Worm (Caenorhabditis elegans) whole organism, young adult: ENCODE results near the gene F53C3.11.

Experiments used
- B0035.1 ChIP-seq: sonication (generic microtip); optimal IDR thresholded peaks from 2 replicates; lab custom pipeline; 2016; ENCODE audit warnings: missing genetic modification characterization, mild to moderate bottlenecking, missing compliant biosample characterization, missing genotype, missing genetic modification reagents
- F23B12.7 ChIP-seq: sonication (generic microtip); optimal IDR thresholded peaks from 2 replicates; lab custom pipeline; 2017; ENCODE audit warnings: missing genetic modification characterization, mild to moderate bottlenecking, missing compliant biosample characterization, antibody characterized with exemption, moderate library complexity; ENCODE audit not compliant: insufficient read depth
- F57C9.4 ChIP-seq: sonication (generic microtip); optimal IDR thresholded peaks from 2 replicates; lab custom pipeline; 2017; ENCODE audit warnings: mild to moderate bottlenecking, missing genetic modification characterization, missing compliant biosample characterization
- T26A5.8 ChIP-seq: sonication (generic microtip); optimal IDR thresholded peaks from 2 replicates; lab custom pipeline; 2016; ENCODE audit warnings: missing genetic modification characterization, missing compliant biosample characterization
- Y53F4B.3 ChIP-seq: fragments of 200-800 bp; sonication (Bioruptor generic); IDR thresholded peaks from 2 replicates; pipeline ENCODE4 v1.3.6; 2022; ENCODE audit warnings: missing genetic modification reagents, missing genetic modification characterization, missing compliant biosample characterization
- Y56A3A.18 ChIP-seq: fragments of 200-800 bp; sonication (Bioruptor generic); IDR thresholded peaks from 2 replicates; pipeline ENCODE4 v1.3.6; 2022; ENCODE audit warnings: missing genetic modification reagents, missing genetic modification characterization, missing compliant biosample characterization
- aptf-3 ChIP-seq: fragments of 200-800 bp; sonication (Bioruptor generic); IDR thresholded peaks from 2 replicates; pipeline ENCODE4 v1.3.6; 2022; ENCODE audit warnings: missing genetic modification characterization, missing compliant biosample characterization
- athp-1 ChIP-seq: sonication (generic microtip); optimal IDR thresholded peaks from 2 replicates; lab custom pipeline; 2017; ENCODE audit warnings: mild to moderate bottlenecking, missing genetic modification characterization, missing compliant biosample characterization
- attf-6 ChIP-seq: fragments of 200-800 bp; sonication (Bioruptor generic); IDR thresholded peaks from 2 replicates; pipeline ENCODE4 v1.3.6; 2022; ENCODE audit warnings: missing genetic modification reagents, missing genetic modification characterization, missing compliant biosample characterization
- bed-1 ChIP-seq: fragments of 200-800 bp; sonication (Bioruptor generic); IDR thresholded peaks from 2 replicates; pipeline ENCODE4 v1.3.6; 2022; ENCODE audit warnings: missing genetic modification reagents, missing genetic modification characterization, missing compliant biosample characterization
- ccch-3 ChIP-seq: fragments of 200-800 bp; sonication (Bioruptor generic); optimal IDR thresholded peaks from 2 replicates; lab custom pipeline; 2018; ENCODE audit warnings: mild to moderate bottlenecking, missing genetic modification characterization, missing compliant biosample characterization
- cebp-1 ChIP-seq, 2 experiments: fragments of 200-800 bp in 1 of 2; sonication (Bioruptor generic) in 1 of 2; sonication (generic microtip) in 1 of 2; IDR thresholded peaks in 1 of 2; optimal IDR thresholded peaks in 1 of 2; 2 replicates each; pipeline versions ENCODE4 v1.3.6 to Lab custom; 2017 to 2022; ENCODE audit warnings: missing compliant biosample characterization in 2 of 2, missing genetic modification characterization in 2 of 2, mild to moderate bottlenecking in 1 of 2, missing genetic modification reagents in 1 of 2, moderate library complexity in 1 of 2
- ceh-100 ChIP-seq: fragments of 200-800 bp; sonication (Bioruptor generic); IDR thresholded peaks from 2 replicates; pipeline ENCODE4 v1.3.6; 2022; ENCODE audit warnings: missing genetic modification reagents, missing genetic modification characterization, missing compliant biosample characterization
- ceh-27 ChIP-seq: fragments of 200-800 bp; sonication (Bioruptor generic); optimal IDR thresholded peaks from 2 replicates; lab custom pipeline; 2018; ENCODE audit warnings: mild to moderate bottlenecking, missing genetic modification characterization, moderate library complexity, missing compliant biosample characterization
- ceh-40 ChIP-seq: fragments of 200-800 bp; sonication (Bioruptor generic); IDR thresholded peaks from 2 replicates; pipeline ENCODE4 v1.3.6; 2022; ENCODE audit warnings: missing genetic modification characterization, missing compliant biosample characterization
- die-1 ChIP-seq: sonication (generic microtip); optimal IDR thresholded peaks from 2 replicates; lab custom pipeline; 2016; ENCODE audit warnings: missing genotype, mild to moderate bottlenecking, missing genetic modification characterization, missing compliant biosample characterization
- dpl-1 ChIP-seq: fragments of 150-350 bp; optimal IDR thresholded peaks from 2 replicates; lab custom pipeline; 2014; ENCODE audit warnings: missing biosample characterization, missing genetic modification reagents, missing genetic modification characterization
- egrh-3 ChIP-seq: fragments of 200-800 bp; sonication (Bioruptor generic); IDR thresholded peaks from 2 replicates; pipeline ENCODE4 v1.3.6; 2022; ENCODE audit warnings: missing genetic modification reagents, missing genetic modification characterization, missing compliant biosample characterization
- him-1 ChIP-seq: sonication (generic microtip); optimal IDR thresholded peaks from 2 replicates; lab custom pipeline; 2016; ENCODE audit warnings: missing genotype, missing genetic modification reagents, missing genetic modification characterization, missing compliant biosample characterization
- hrde-1 ChIP-seq: sonication (generic microtip); optimal IDR thresholded peaks from 2 replicates; lab custom pipeline; 2016; ENCODE audit warnings: missing genetic modification characterization, mild to moderate bottlenecking, missing compliant biosample characterization, moderate library complexity, missing genotype, missing genetic modification reagents, borderline replicate concordance
- lag-1 ChIP-seq: fragments of 200-800 bp; sonication (Bioruptor generic); IDR thresholded peaks from 2 replicates; pipeline ENCODE4 v1.3.6; 2022; ENCODE audit warnings: missing genetic modification reagents, missing genetic modification characterization, missing compliant biosample characterization
- let-526 ChIP-seq: fragments of 200-800 bp; sonication (Bioruptor generic); IDR thresholded peaks from 2 replicates; pipeline ENCODE4 v1.3.6; 2022; ENCODE audit warnings: missing genetic modification reagents, missing genetic modification characterization, missing compliant biosample characterization
- mcd-1 ChIP-seq: fragments of 200-800 bp; sonication (Bioruptor generic); IDR thresholded peaks from 2 replicates; pipeline ENCODE4 v1.3.6; 2022; ENCODE audit warnings: missing genetic modification reagents, missing genetic modification characterization, missing compliant biosample characterization
- nfya-1 ChIP-seq: sonication (generic microtip); optimal IDR thresholded peaks from 2 replicates; lab custom pipeline; 2017; ENCODE audit warnings: antibody characterized with exemption, missing compliant biosample characterization, missing genetic modification characterization, borderline replicate concordance; ENCODE audit not compliant: insufficient read depth
- nhr-80 ChIP-seq: sonication (generic microtip); optimal IDR thresholded peaks from 2 replicates; lab custom pipeline; 2016; ENCODE audit warnings: missing genetic modification characterization, missing compliant biosample characterization
- repo-1 ChIP-seq: sonication (generic microtip); optimal IDR thresholded peaks from 2 replicates; lab custom pipeline; 2017; ENCODE audit warnings: mild to moderate bottlenecking, missing genetic modification characterization, missing compliant biosample characterization
- snpc-1.1 ChIP-seq: sonication (generic microtip); optimal IDR thresholded peaks from 2 replicates; lab custom pipeline; 2017; ENCODE audit warnings: missing genetic modification characterization, mild to moderate bottlenecking, missing compliant biosample characterization, antibody characterized with exemption, moderate library complexity, missing genotype, missing genetic modification reagents; ENCODE audit not compliant: insufficient read depth
- snpc-3.4 ChIP-seq: sonication (generic microtip); optimal IDR thresholded peaks from 2 replicates; lab custom pipeline; 2017; ENCODE audit warnings: missing genetic modification characterization, mild to moderate bottlenecking, missing compliant biosample characterization, antibody characterized with exemption, moderate library complexity, missing genotype, missing genetic modification reagents
- somi-1 ChIP-seq: fragments of 200-800 bp; sonication (Bioruptor generic); optimal IDR thresholded peaks from 2 replicates; lab custom pipeline; 2018; ENCODE audit warnings: mild to moderate bottlenecking, missing genetic modification characterization, missing compliant biosample characterization
- sptf-2 ChIP-seq: fragments of 200-800 bp; sonication (Bioruptor generic); optimal IDR thresholded peaks from 2 replicates; lab custom pipeline; 2018; ENCODE audit warnings: mild to moderate bottlenecking, missing genetic modification characterization, missing compliant biosample characterization
- tbp1 ChIP-seq: fragments of 200-800 bp; sonication (Bioruptor generic); optimal IDR thresholded peaks from 2 replicates; lab custom pipeline; 2018; ENCODE audit warnings: mild to moderate bottlenecking, missing genetic modification characterization, missing compliant biosample characterization
- xnd-1 ChIP-seq: sonication (generic microtip); optimal IDR thresholded peaks from 2 replicates; lab custom pipeline; 2016; ENCODE audit warnings: missing genotype, missing genetic modification reagents, missing genetic modification characterization, missing compliant biosample characterization
- ztf-26 ChIP-seq: sonication (generic microtip); optimal IDR thresholded peaks from 2 replicates; lab custom pipeline; 2017; ENCODE audit warnings: missing genetic modification characterization, missing compliant biosample characterization
- ztf-28 ChIP-seq: fragments of 200-800 bp; sonication (Bioruptor generic); IDR thresholded peaks from 2 replicates; pipeline ENCODE4 v1.3.6; 2022; ENCODE audit warnings: missing genetic modification reagents, missing genetic modification characterization, missing compliant biosample characterization
- ztf-3 ChIP-seq: fragments of 200-800 bp; sonication (Bioruptor generic); optimal IDR thresholded peaks from 2 replicates; lab custom pipeline; 2018; ENCODE audit warnings: mild to moderate bottlenecking, missing genetic modification characterization, missing compliant biosample characterization

F53C3.11 gene

ce11 chrII:3891124-3891523, 15.4 kb downstream of the F53C3.11 start, which contains the start of gene F53C3.8:
Gene F53C3.8 (plus strand): TSS chrII:3891424.
- TF ChIP-seq Y53F4B.3 (GFP tag; lab: Robert Waterston, UW) (no peak), ceh-40 (no peak), sptf-2 (no peak), F57C9.4 (no peak), egrh-3 (GFP tag; lab: Robert Waterston, UW) (no peak)

ce11 chrII:3879945-3880344, 26.6 kb downstream of the F53C3.11 start, which contains the start of gene nhr-166:
Gene nhr-166 (plus strand): TSS chrII:3880245.
- TF ChIP-seq ceh-27 (GFP tag; lab: Kevin White, UChicago) (no peak), attf-6 (GFP tag; lab: Robert Waterston, UW) (no peak), xnd-1 (tag; lab: Kevin White, UChicago) (no peak), die-1 (tag; lab: Kevin White, UChicago) (no peak)

- TF ChIP-seq ceh-100 (GFP tag; lab: Robert Waterston, UW), result no peak
- TF ChIP-seq Y56A3A.18 (GFP tag; lab: Robert Waterston, UW), result no peak
- no peak for TF ChIP-seq ztf-3 (GFP tag; lab: Kevin White, UChicago)
- no peak for TF ChIP-seq F23B12.7
- no peak for TF ChIP-seq mcd-1 (GFP tag; lab: Robert Waterston, UW)
- no peak for TF ChIP-seq lag-1 (GFP tag; lab: Robert Waterston, UW)
- TF ChIP-seq him-1 (tag; lab: Kevin White, UChicago), result no peak
- TF ChIP-seq ccch-3 (GFP tag; lab: Kevin White, UChicago), result no peak
- TF ChIP-seq ztf-26, result no peak
- no peak for TF ChIP-seq nfya-1
- no peak for TF ChIP-seq bed-1 (GFP tag; lab: Robert Waterston, UW)
- no peak for TF ChIP-seq snpc-1.1
- TF ChIP-seq athp-1 (tag; lab: Kevin White, UChicago), result no peak
- no peak for TF ChIP-seq somi-1 (GFP tag; lab: Kevin White, UChicago)
- TF ChIP-seq T26A5.8 (tag; lab: Kevin White, UChicago), result no peak
- no peak for TF ChIP-seq B0035.1
- no peak for TF ChIP-seq nhr-80
- no peak for TF ChIP-seq snpc-3.4 (tag; lab: Kevin White, UChicago)
- TF ChIP-seq cebp-1 (GFP tag; IDR thresholded peaks at IDR 0.05; lab: Robert Waterston, UW), result no peak
- TF ChIP-seq cebp-1 (tag; optimal IDR thresholded peaks at IDR 0.05; lab: Kevin White, UChicago), result no peak
Measured at ce11 chrII:3878330-3878729, 28.2 kb downstream of the F53C3.11 start, which contains the start of gene srh-250. Gene srh-250 (plus strand): TSS chrII:3878630.

- TF ChIP-seq hrde-1 (tag; lab: Kevin White, UChicago) (no peak), bed-1 (GFP tag; lab: Robert Waterston, UW) (no peak), let-526 (GFP tag; lab: Robert Waterston, UW) (no peak), tbp1 (no peak), repo-1 (tag; lab: Kevin White, UChicago) (no peak), ztf-28 (GFP tag; lab: Robert Waterston, UW) (no peak), dpl-1 (GFP tag; lab: Kevin White, UChicago) (no peak), aptf-3 (GFP tag; lab: Robert Waterston, UW) (no peak)
- TF ChIP-seq, all 124 proteins: peak for 0
Measured at ce11 chrII:3877874-3878273, 28.6 kb downstream of the F53C3.11 start, which contains the start of gene sdz-7. Gene sdz-7 (minus strand): TSS chrII:3877974.
